Fruit fly (Drosophila melanogaster): Measurements from ENCODE around the gene CG14855.

DNA sequence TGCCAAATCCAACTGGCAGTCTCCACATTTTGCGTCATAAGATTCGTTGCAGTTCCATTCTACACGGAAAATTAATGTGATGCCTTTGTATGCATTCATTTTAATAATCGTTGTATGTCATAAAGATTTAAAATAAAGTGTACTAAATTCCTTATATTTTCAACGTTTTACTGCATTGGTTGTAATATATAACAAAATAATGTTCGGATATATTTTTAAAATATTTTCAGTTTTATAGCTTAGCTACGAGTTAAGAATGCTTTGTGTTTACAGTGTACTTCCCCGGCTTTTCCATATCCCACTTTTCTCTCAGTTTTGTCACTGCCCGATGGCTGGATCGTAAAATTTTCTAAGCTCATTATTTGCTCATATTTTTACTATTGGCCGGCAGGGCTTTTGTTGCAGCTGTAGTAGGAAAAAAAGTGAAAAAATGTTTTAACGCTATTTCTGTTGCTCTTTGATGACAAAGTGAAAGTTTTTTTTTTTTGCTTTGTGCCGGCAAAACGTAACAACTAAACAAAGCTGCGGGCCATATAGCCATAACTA is 16.3 kb upstream of the CG14855 start:
- TF ChIP-seq CTCF (optimal IDR thresholded peaks at IDR 0.05): no peak
- no peak for TF ChIP-seq CG8478 (optimal IDR thresholded peaks at IDR 0.05)

Measured in S2 (cell line).